Fruit fly (Drosophila melanogaster) Kc167 (cell line): ENCODE results near the gene CG3213.

Experiments
- Myc ChIP-seq: fragments of >200 bp; optimal IDR thresholded peaks from 2 replicates; lab custom pipeline; 2017; ENCODE audit warnings: missing external identifiers
- Sin3A ChIP-seq: fragments of >200 bp; optimal IDR thresholded peaks from 2 replicates; lab custom pipeline; 2018; ENCODE audit warnings: missing external identifiers
- h ChIP-seq: fragments of >200 bp; optimal IDR thresholded peaks from 3 replicates; lab custom pipeline; 2018; ENCODE audit warnings: missing external identifiers
- insv ChIP-seq: fragments of >200 bp; optimal IDR thresholded peaks from 3 replicates; lab custom pipeline; 2018; ENCODE audit warnings: missing external identifiers
- psq ChIP-seq: fragments of >200 bp; optimal IDR thresholded peaks from 2 replicates; lab custom pipeline; 2017; ENCODE audit warnings: missing external identifiers
- ttk ChIP-seq: sonication (Bioruptor generic); optimal IDR thresholded peaks from 2 replicates; lab custom pipeline; 2017; ENCODE audit warnings: missing external identifiers

DNA sequence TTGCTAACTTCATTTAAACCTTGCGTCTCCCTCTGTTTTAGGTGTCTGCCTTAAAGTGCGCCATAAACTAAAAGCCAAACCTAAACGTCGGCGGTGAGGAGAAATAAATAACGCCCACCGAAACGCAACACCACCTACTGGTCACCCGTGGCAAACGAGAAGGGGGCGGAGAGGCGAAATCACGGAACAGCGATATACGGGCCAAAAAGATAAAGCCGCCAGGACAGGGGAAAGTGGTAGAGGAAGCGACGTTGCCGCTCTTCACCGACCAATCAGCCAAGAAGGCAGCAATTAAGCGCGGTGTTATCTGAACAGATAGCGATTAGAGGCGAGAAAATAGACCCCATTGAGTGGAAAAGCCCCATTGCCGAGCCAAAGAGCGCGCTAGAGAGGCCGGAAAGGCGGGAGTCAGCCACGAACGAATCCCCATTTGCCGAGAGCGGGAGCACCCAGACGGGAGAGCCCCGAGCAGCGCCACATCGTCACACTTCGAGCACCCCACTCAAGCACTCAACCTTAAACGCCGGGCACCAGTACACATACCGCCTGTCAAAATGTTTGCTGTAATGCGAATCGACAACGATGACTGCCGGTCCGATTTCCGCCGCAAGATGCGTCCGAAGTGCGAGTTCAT, 25.7 kb upstream of the CG3213 start:
- TF ChIP-seq psq (lab: Kevin White, UChicago) (no peak), h (lab: Kevin White, UChicago) (no peak), ttk (no peak), Sin3A (lab: Kevin White, UChicago) (no peak), insv (no peak), Myc (lab: Kevin White, UChicago) (no peak)
